Worm (Caenorhabditis elegans): ENCODE data around the gene fbxa-154.

ce11 chrV:15614534-15614933, 9.6 kb upstream of the fbxa-154 start:
- TF ChIP-seq klf-2 (GFP tag; conservative IDR thresholded peaks at IDR 0.05) (no peak), flt-1 (GFP tag; IDR thresholded peaks at IDR 0.05) (no peak), ref-1 (GFP tag; conservative IDR thresholded peaks at IDR 0.05) (no peak), cog-1 (tag; optimal IDR thresholded peaks at IDR 0.05) (no peak), T22C8.4 (GFP tag; IDR thresholded peaks at IDR 0.05) (no peak), ztf-29 (GFP tag; IDR thresholded peaks at IDR 0.05) (no peak), ztf-23 (GFP tag; IDR thresholded peaks at IDR 0.05) (no peak), med-1 (GFP tag; optimal IDR thresholded peaks at IDR 0.05; ENCODE audit: insufficient read depth) (no peak), tab-1 (GFP tag; IDR thresholded peaks at IDR 0.05) (no peak)
